Fruit fly (Drosophila melanogaster) whole organism, wandering third instar larva: Measurements from ENCODE around the gene Sap30.

ENCODE experiments used
- CG32264 ChIP-seq: fragments of 200-800 bp; sonication (Bioruptor generic); optimal IDR thresholded peaks from 2 replicates; lab custom pipeline; 2016; ENCODE audit warnings: missing biosample characterization, missing genetic modification characterization
- GATAd ChIP-seq: sonication (Bioruptor generic); optimal IDR thresholded peaks from 2 replicates; lab custom pipeline; 2016; ENCODE audit warnings: missing biosample characterization, missing genetic modification characterization
- HLH106 ChIP-seq: fragments of 200-800 bp; optimal IDR thresholded peaks from 3 replicates; lab custom pipeline; 2019; ENCODE audit warnings: missing biosample characterization, mild to moderate bottlenecking, missing genetic modification characterization, moderate library complexity
- Hnf4 ChIP-seq: fragments of 200-800 bp; sonication (Bioruptor generic); optimal IDR thresholded peaks from 2 replicates; lab custom pipeline; 2016; ENCODE audit warnings: missing biosample characterization, mild to moderate bottlenecking, missing genetic modification characterization
- Hr83 ChIP-seq: fragments of 200-300 bp; sonication (Bioruptor generic); optimal IDR thresholded peaks from 2 replicates; lab custom pipeline; 2016; ENCODE audit warnings: missing biosample characterization, mild to moderate bottlenecking, missing genetic modification characterization, moderate library complexity; ENCODE audit not compliant: poor library complexity, severe bottlenecking
- Myc ChIP-seq: fragments of >200 bp; optimal IDR thresholded peaks from 2 replicates; lab custom pipeline; 2017
- OdsH ChIP-seq: fragments of 200-800 bp; sonication (Bioruptor generic); optimal IDR thresholded peaks from 2 replicates; lab custom pipeline; 2016; ENCODE audit warnings: missing biosample characterization, mild to moderate bottlenecking, missing genetic modification characterization
- Rel ChIP-seq, 2 experiments: fragments of 200-800 bp; sonication (Bioruptor generic) in 1 of 2; optimal IDR thresholded peaks; 2 replicates in 1 of 2; 3 replicates in 1 of 2; lab custom pipeline; 2016 to 2019; ENCODE audit warnings: mild to moderate bottlenecking in 2 of 2, missing biosample characterization in 2 of 2, missing genetic modification characterization in 2 of 2, moderate library complexity in 1 of 2
- dl ChIP-seq, 2 experiments: fragments of 175-275, 200-275 bp in 1 of 2; fragments of 200-275 bp in 1 of 2; sonication (Bioruptor generic); optimal IDR thresholded peaks; lab custom pipeline; 2018; ENCODE audit warnings: mild to moderate bottlenecking in 2 of 2, missing biosample characterization in 2 of 2, missing genetic modification characterization in 2 of 2, moderate library complexity in 2 of 2; ENCODE audit not compliant: partially characterized antibody in 2 of 2, insufficient read depth in 1 of 2
- dsf ChIP-seq: sonication (Bioruptor generic); optimal IDR thresholded peaks from 2 replicates; lab custom pipeline; 2016; ENCODE audit warnings: missing biosample characterization, missing genetic modification characterization, borderline replicate concordance
- lola ChIP-seq: fragments of >200 bp; optimal IDR thresholded peaks from 2 replicates; lab custom pipeline; 2017; ENCODE audit warnings: missing biosample characterization, missing genetic modification characterization
- psq ChIP-seq: fragments of 200-800 bp; sonication (Bioruptor generic); optimal IDR thresholded peaks from 3 replicates; lab custom pipeline; 2017; ENCODE audit warnings: missing biosample characterization, mild to moderate bottlenecking, missing genetic modification characterization, moderate library complexity
- rgr ChIP-seq: fragments of 200-800 bp; sonication (Bioruptor generic); optimal IDR thresholded peaks from 3 replicates; lab custom pipeline; 2016; ENCODE audit warnings: missing biosample characterization, mild to moderate bottlenecking, missing genetic modification characterization
- tai ChIP-seq: sonication (Bioruptor generic); optimal IDR thresholded peaks from 2 replicates; lab custom pipeline; 2016; ENCODE audit warnings: missing biosample characterization, missing genetic modification characterization

DNA sequence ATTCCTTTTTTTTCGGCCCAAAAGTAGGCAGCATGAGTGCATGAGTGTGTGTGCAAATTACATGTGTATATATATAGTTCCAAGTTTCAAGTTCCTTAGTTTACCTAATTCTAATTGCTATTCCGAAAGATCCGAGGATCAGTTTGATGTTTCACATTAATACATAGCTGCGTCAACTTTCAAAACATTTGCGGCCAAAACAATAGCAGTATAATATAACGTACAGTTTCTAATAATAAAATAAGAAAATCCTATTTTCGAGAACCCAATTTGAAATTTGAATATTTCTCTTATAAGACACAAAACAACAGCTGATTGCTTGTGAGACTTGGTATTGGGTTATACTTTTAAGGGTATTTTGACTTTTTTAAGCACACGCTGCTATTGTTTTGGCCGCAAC, 52.0 kb downstream of the Sap30 start:
- TF ChIP-seq tai (GFP tag; lab: Kevin White, UChicago) (no peak), HLH106 (tag; lab: Kevin White, UChicago) (no peak), OdsH (GFP tag; lab: Kevin White, UChicago) (no peak), CG32264 (GFP tag; lab: Kevin White, UChicago) (no peak), psq (no peak), Myc (lab: Kevin White, UChicago) (no peak), lola (GFP tag; lab: Kevin White, UChicago) (no peak), Hr83 (GFP tag; lab: Kevin White, UChicago) (no peak), rgr (GFP tag; lab: Kevin White, UChicago) (no peak), dsf (no peak), GATAd (no peak), Hnf4 (no peak), dl (GFP tag; optimal IDR thresholded peaks at IDR 0.05; lab: Kevin White, UChicago; ENCODE audit: insufficient read depth in 1 of 2, partially characterized antibody in 2 of 2) (no peak), Rel (GFP tag; optimal IDR thresholded peaks at IDR 0.05; lab: Kevin White, UChicago) (no peak), Rel (tag; optimal IDR thresholded peaks at IDR 0.05; lab: Kevin White, UChicago) (no peak)
